Worm (Caenorhabditis elegans) whole organism, young adult: Measurements from ENCODE around the gene K08D8.6.

ENCODE experiments used
- B0336.3 ChIP-seq: fragments of 200-800 bp; sonication (Bioruptor generic); IDR thresholded peaks from 2 replicates; pipeline ENCODE4 v1.3.6; 2022; ENCODE audit warnings: missing genetic modification characterization, missing compliant biosample characterization
- F49E8.2 ChIP-seq: sonication (generic microtip); optimal IDR thresholded peaks from 3 replicates; lab custom pipeline; 2017; ENCODE audit warnings: missing genetic modification characterization, mild to moderate bottlenecking, missing compliant biosample characterization, antibody characterized with exemption, moderate library complexity; ENCODE audit not compliant: insufficient read depth
- Y56A3A.18 ChIP-seq: fragments of 200-800 bp; sonication (Bioruptor generic); IDR thresholded peaks from 2 replicates; pipeline ENCODE4 v1.3.6; 2022; ENCODE audit warnings: missing genetic modification reagents, missing genetic modification characterization, missing compliant biosample characterization
- attf-6 ChIP-seq: fragments of 200-800 bp; sonication (Bioruptor generic); IDR thresholded peaks from 2 replicates; pipeline ENCODE4 v1.3.6; 2022; ENCODE audit warnings: missing genetic modification reagents, missing genetic modification characterization, missing compliant biosample characterization
- dox-1 ChIP-seq: fragments of 200-800 bp; sonication (Bioruptor generic); IDR thresholded peaks from 2 replicates; pipeline ENCODE4 v1.3.6; 2022; ENCODE audit warnings: missing genetic modification reagents, missing genetic modification characterization, missing compliant biosample characterization
- lin-26 ChIP-seq: fragments of 200-800 bp; sonication (Bioruptor generic); IDR thresholded peaks from 2 replicates; pipeline ENCODE4 v1.3.6; 2022; ENCODE audit warnings: missing genetic modification reagents, missing genetic modification characterization, missing compliant biosample characterization
- nhr-179 ChIP-seq: sonication (generic microtip); optimal IDR thresholded peaks from 2 replicates; lab custom pipeline; 2016; ENCODE audit warnings: mild to moderate bottlenecking, missing genetic modification characterization, missing compliant biosample characterization
- nhr-27 ChIP-seq: fragments of 200-800 bp; sonication (Bioruptor generic); optimal IDR thresholded peaks from 2 replicates; lab custom pipeline; 2018; ENCODE audit warnings: mild to moderate bottlenecking, missing genetic modification characterization, moderate library complexity, missing compliant biosample characterization
- pbrm-1 ChIP-seq: fragments of 200-800 bp; sonication (Bioruptor generic); IDR thresholded peaks from 2 replicates; pipeline ENCODE4 v1.3.6; 2022; ENCODE audit warnings: missing genetic modification reagents, missing genetic modification characterization, missing compliant biosample characterization
- unc-62 ChIP-seq: fragments of 150-350 bp; optimal IDR thresholded peaks from 2 replicates; lab custom pipeline; 2014; ENCODE audit warnings: missing biosample characterization, missing genetic modification reagents, missing genetic modification characterization

DNA sequence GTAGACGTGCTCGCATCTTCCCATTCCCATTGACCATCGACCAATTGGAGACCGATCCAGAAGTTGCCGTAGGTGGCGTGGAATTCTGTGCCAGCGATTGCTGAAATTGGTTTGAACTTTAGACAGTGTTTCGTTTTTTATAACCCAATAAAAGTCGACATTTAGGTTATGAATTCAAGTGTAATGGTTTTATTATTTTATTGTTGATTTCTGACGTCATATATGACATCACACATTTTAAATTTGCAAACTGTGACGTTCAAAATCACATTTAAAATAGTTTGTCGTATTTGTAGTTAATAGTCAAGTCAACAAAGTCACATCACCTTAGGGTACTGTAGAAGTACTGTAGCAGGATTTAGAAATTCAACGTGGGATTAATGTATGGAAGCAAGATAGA is 20.0 kb downstream of the K08D8.6 start:
- no peak for TF ChIP-seq unc-62 (GFP tag; lab: Kevin White, UChicago)
- no peak for TF ChIP-seq attf-6 (GFP tag; lab: Robert Waterston, UW)
- TF ChIP-seq B0336.3 (GFP tag; lab: Robert Waterston, UW): no peak
- no peak for TF ChIP-seq F49E8.2 (tag; lab: Kevin White, UChicago)
- no peak for TF ChIP-seq nhr-179 (tag; lab: Kevin White, UChicago)
- no peak for TF ChIP-seq nhr-27 (tag; lab: Kevin White, UChicago)
- no peak for TF ChIP-seq pbrm-1 (GFP tag; lab: Robert Waterston, UW)
- TF ChIP-seq dox-1 (GFP tag; lab: Robert Waterston, UW): no peak
- no peak for TF ChIP-seq Y56A3A.18 (GFP tag; lab: Robert Waterston, UW)
- no peak for TF ChIP-seq lin-26 (GFP tag; lab: Robert Waterston, UW)
